Worm (Caenorhabditis elegans): ENCODE results near the gene C09G5.14.

The C09G5.14 gene

DNA sequence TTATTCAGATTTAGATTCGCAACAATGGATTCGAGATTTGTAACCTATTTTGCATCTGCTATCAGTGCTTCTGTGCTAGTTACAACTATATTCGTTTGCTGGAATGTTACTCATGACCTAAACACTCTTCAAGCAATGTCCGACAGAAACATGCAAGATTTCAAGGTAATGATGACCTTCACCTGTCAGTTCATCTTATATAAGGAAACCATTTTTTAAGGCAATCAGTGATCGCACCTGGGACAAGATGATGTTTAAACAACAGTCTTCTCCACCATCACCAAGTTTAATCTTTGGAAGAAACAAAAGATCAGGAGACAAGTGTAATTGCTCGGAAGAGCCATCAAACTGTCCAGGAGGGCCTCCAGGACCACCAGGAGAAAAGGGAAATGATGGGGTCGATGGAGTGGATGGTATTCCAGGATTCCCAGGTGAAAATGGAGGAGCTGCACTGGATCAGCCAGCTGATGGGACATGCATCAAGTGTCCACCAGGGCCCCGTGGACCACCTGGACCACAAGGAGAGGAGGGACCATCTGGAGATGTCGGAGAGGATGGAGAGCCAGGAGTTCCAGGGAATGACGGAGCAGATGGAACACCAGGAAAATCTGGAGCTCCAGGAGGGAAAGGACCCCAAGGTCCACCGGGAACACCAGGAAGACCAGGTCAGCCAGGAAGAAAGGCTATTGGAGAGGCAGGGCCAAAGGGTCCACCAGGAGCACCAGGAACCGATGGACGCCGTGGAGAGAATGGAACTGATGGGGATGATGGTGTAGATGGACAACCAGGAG is 19.2 kb downstream of the C09G5.14 start, which contains the start of gene col-79:
Gene col-79 (plus strand): TSS at position 20 of the 791 bp plus-strand sequence.
- peak; percentile 88 for TF ChIP-seq zfh-2 (GFP tag; conservative IDR thresholded peaks at IDR 0.05)
- no peak for TF ChIP-seq mxl-1 (tag; optimal IDR thresholded peaks at IDR 0.05)
- TF ChIP-seq lin-26 (GFP tag; IDR thresholded peaks at IDR 0.05): no peak
- TF ChIP-seq ccch-3 (GFP tag; optimal IDR thresholded peaks at IDR 0.05): no peak
- TF ChIP-seq egrh-3 (GFP tag; IDR thresholded peaks at IDR 0.05): peak; percentile 68; the same call in 1 of the 2 replicates
- TF ChIP-seq lir-1 (GFP tag; conservative IDR thresholded peaks at IDR 0.05): no peak
- no peak for TF ChIP-seq let-526 (GFP tag; IDR thresholded peaks at IDR 0.05)
- peak; percentile 13; the same call in 1 of the 2 replicates for TF ChIP-seq pbrm-1 (GFP tag; IDR thresholded peaks at IDR 0.05)
- no peak for TF ChIP-seq him-1 (tag; optimal IDR thresholded peaks at IDR 0.05)
- no peak for TF ChIP-seq F23B12.7 (tag; optimal IDR thresholded peaks at IDR 0.05; ENCODE audit: insufficient read depth)
- no peak for TF ChIP-seq somi-1 (GFP tag; optimal IDR thresholded peaks at IDR 0.05)
- 0 out of 2 replicates have a peak, but pooled peaks have one; percentile 13 for TF ChIP-seq mcd-1 (GFP tag; IDR thresholded peaks at IDR 0.05)
- no peak for TF ChIP-seq tbx-9 (tag; optimal IDR thresholded peaks at IDR 0.05; ENCODE audit: borderline replicate concordance)
- no peak for TF ChIP-seq K12H6.12 (tag; optimal IDR thresholded peaks at IDR 0.05)
- TF ChIP-seq ceh-79 (tag; optimal IDR thresholded peaks at IDR 0.05): no peak
- TF ChIP-seq atf-7 (tag; optimal IDR thresholded peaks at IDR 0.05): no peak
- no peak for TF ChIP-seq sptf-2 (GFP tag; optimal IDR thresholded peaks at IDR 0.05)

DNA sequence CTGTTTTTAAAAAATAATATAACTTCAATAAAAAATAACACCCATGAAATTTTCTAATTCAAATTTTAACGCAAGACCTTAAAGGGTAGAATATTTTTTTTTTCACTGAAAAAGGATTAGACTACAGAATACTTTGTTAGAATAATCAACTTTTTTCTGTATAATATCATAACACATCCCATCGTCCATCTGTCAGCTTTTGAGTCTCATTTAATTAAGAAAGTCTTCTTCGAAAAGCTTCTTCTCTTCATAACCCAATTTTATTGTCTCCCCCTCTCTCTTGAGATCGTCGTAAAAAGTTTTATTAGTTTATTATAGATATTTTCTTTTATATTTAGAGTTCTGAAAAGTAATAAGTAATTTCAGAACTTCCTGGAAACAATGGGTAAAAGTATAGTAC is 26.9 kb downstream of the C09G5.14 start:
- TF ChIP-seq cebp-1 (GFP tag; IDR thresholded peaks at IDR 0.05) (no peak), cebp-1 (tag; optimal IDR thresholded peaks at IDR 0.05) (no peak), lsy-27 (tag; optimal IDR thresholded peaks at IDR 0.05; ENCODE audit: borderline replicate concordance, insufficient read depth) (no peak), F22D6.2 (tag; optimal IDR thresholded peaks at IDR 0.05) (no peak), nhr-27 (tag; optimal IDR thresholded peaks at IDR 0.05) (no peak), athp-1 (tag; optimal IDR thresholded peaks at IDR 0.05) (no peak), F55B11.4 (tag; optimal IDR thresholded peaks at IDR 0.05; ENCODE audit: borderline replicate concordance, insufficient read depth) (no peak)

DNA sequence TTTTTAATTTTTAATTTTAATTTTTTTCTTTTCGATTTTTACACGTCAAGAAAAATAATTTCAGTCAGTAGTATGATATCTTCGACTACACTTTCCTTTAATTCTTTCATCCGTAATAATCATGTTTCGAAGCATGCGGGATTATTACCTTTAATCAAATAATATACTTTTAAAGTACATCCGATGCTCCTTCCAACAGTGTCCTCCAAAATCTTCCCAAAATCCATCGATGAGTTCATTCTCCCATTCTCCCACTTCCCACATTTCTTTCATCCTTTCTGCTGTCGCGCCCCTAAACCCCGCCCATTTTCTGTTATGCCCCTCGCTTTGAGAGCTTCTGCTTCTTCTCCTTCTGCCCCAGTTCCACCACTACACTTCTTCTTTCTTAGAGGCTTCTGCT is 28.3 kb downstream of the C09G5.14 start, which contains the start of gene lgc-57:
Gene lgc-57 (plus strand): TSS at position 301 of the 400 bp plus-strand sequence.
- TF ChIP-seq akir-1 (GFP tag; optimal IDR thresholded peaks at IDR 0.05) (no peak), tbp1 (GFP tag; optimal IDR thresholded peaks at IDR 0.05) (no peak), sptf-2 (GFP tag; optimal IDR thresholded peaks at IDR 0.05) (no peak), F33H1.4 (GFP tag; IDR thresholded peaks at IDR 0.05) (no peak), mel-28 (tag; optimal IDR thresholded peaks at IDR 0.05; ENCODE audit: borderline replicate concordance) (no peak)

DNA sequence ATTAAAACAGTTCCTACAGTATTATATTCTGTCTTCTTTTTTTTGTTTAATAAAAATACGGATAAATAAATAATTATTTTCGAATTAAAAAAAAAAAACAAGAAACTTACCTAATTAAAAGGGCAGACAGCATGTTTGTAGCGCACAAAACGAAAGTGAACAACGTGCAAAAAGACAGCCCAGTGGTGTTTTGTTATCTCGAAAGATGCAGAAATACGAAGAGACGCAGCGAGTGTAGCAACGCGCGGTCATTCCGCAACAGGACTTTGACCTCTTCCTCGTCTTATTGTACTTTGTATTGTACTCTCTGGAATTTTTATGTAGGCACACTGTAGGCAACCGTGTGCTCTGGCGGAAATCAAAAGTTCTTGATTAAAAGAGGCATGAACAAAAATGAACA is 29.3 kb downstream of the C09G5.14 start, which contains the start of gene gbh-1:
Gene gbh-1 (minus strand): TSS at position 149 of the 400 bp plus-strand sequence.
- TF ChIP-seq hmg-1.2 (GFP tag; IDR thresholded peaks at IDR 0.05) (0 out of 2 replicates have a peak, but pooled peaks have one; percentile 8), nhr-80 (tag; optimal IDR thresholded peaks at IDR 0.05) (peak; percentile 26), hlh-26 (GFP tag; conservative IDR thresholded peaks at IDR 0.05) (no peak), Y95B8A.8 (GFP tag; IDR thresholded peaks at IDR 0.05) (no peak)

Data from whole organism, young adult.